Fruit fly (Drosophila melanogaster) whole organism, adult: ENCODE data around the gene fz2.

Source experiments
- CG12768 ChIP-seq: fragments of 200-800 bp; sonication (Bioruptor generic); optimal IDR thresholded peaks from 2 replicates; lab custom pipeline; 2017; ENCODE audit warnings: missing biosample characterization, missing genetic modification characterization, mild to moderate bottlenecking, moderate library complexity, missing genetic modification reagents
- bab1 ChIP-seq: fragments of 200-800 bp; sonication (Bioruptor generic); optimal IDR thresholded peaks from 3 replicates; lab custom pipeline; 2019; ENCODE audit warnings: missing biosample characterization, mild to moderate bottlenecking, missing genetic modification characterization, moderate library complexity
- cic ChIP-seq: fragments of 200-800 bp; sonication (Bioruptor generic); optimal IDR thresholded peaks from 2 replicates; lab custom pipeline; 2017; ENCODE audit warnings: missing biosample characterization, mild to moderate bottlenecking, missing genetic modification characterization, moderate library complexity
- tj ChIP-seq: fragments of 200-800 bp; sonication (Bioruptor generic); optimal IDR thresholded peaks from 3 replicates; lab custom pipeline; 2017; ENCODE audit warnings: missing biosample characterization, mild to moderate bottlenecking, missing genetic modification characterization, moderate library complexity

dm6 chr3L:19092125-19093058 is 142.8 kb downstream of the fz2 start, which contains the start of gene MESR6:
- no peak for TF ChIP-seq cic (GFP tag; lab: Kevin White, UChicago)
- TF ChIP-seq tj (GFP tag; lab: Kevin White, UChicago): peak; percentile 39
- TF ChIP-seq CG12768 (GFP tag; lab: Kevin White, UChicago): no peak
- TF ChIP-seq bab1 (GFP tag; lab: Kevin White, UChicago): peak; percentile 44
